Worm (Caenorhabditis elegans) whole organism, L4/young adult: ENCODE data around the gene vhp-1.

Experiments
- dao-5 ChIP-seq: sonication (generic microtip); optimal IDR thresholded peaks from 2 replicates; lab custom pipeline; 2016; ENCODE audit warnings: missing genotype, missing genetic modification characterization, moderate library complexity, missing compliant biosample characterization
- him-1 ChIP-seq: sonication (generic microtip); optimal IDR thresholded peaks from 2 replicates; lab custom pipeline; 2016; ENCODE audit warnings: missing genotype, missing genetic modification reagents, missing genetic modification characterization, missing compliant biosample characterization

DNA sequence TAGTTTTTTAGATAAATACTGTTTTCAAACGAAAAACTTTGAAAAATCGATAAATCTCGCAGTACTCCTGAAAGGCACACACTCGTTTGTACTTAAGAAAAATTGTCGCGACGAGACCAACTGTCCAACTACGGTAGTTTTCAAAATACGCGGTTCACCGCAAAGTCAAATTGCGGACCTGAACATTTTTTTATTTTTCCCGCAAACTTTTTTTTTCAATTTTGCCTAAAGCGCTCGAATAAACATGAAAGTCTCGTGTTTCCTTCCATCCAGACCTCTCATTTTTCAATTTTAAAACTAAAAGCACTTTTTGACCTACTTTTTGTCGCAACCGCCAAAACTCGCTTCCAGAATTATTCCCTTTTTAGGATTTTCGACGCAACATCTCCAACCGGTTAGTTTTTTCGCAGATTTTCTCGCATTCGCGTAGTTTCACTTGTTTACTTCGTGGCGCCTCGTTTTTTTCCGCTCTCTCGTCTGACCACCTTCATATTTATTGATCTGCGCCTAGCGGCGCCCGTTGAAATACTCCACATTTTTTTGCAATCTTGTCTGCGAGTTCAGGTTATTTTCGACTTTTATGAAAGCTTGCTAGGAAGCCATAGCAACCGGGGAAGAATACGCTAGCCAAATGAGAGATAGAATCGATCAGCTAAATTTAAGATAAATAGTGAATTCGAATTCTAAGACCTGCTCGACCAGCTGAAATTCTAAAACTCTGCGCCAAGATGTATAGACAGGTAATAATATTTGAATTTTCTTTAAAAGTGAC, 54.6 kb downstream of the vhp-1 start, which contains the start of gene prdx-2:
- no peak for TF ChIP-seq him-1 (tag; lab: Kevin White, UChicago)
- no peak for TF ChIP-seq dao-5 (tag; lab: Kevin White, UChicago)
